Fruit fly (Drosophila melanogaster) whole organism, embryonic: ENCODE measurements around the gene CG10383.

ENCODE experiments used
- Adf1 ChIP-seq: fragments of 200-800 bp; sonication (Bioruptor generic); IDR thresholded peaks from 2 replicates; pipeline ENCODE4 v1.3.6; 2022; ENCODE audit warnings: missing biosample characterization, missing genetic modification characterization
- Aef1 ChIP-seq: fragments of 200-800 bp; sonication (Bioruptor generic); IDR thresholded peaks from 3 replicates; pipeline ENCODE4 v1.3.6; 2022; ENCODE audit warnings: missing biosample characterization, missing genetic modification characterization
- CG11398 ChIP-seq: fragments of 200-800 bp; sonication (Bioruptor generic); optimal IDR thresholded peaks from 2 replicates; lab custom pipeline; 2016; ENCODE audit warnings: missing biosample characterization, missing genetic modification characterization
- CG12071 ChIP-seq: fragments of 200-800 bp; sonication (Bioruptor generic); optimal IDR thresholded peaks from 3 replicates; lab custom pipeline; 2018; ENCODE audit warnings: missing biosample characterization, mild to moderate bottlenecking, missing genetic modification characterization
- CG12104 ChIP-seq: fragments of 200-800 bp; sonication (Bioruptor generic); optimal IDR thresholded peaks from 3 replicates; lab custom pipeline; 2016; ENCODE audit warnings: missing biosample characterization, missing genetic modification characterization
- CG12155 ChIP-seq: fragments of 200-800 bp; sonication (Bioruptor generic); optimal IDR thresholded peaks from 3 replicates; lab custom pipeline; 2016; ENCODE audit warnings: missing biosample characterization, missing genetic modification characterization
- CG13775 ChIP-seq: fragments of 200-800 bp; sonication (Bioruptor generic); optimal IDR thresholded peaks from 3 replicates; lab custom pipeline; 2017; ENCODE audit warnings: missing biosample characterization, mild to moderate bottlenecking, missing genetic modification characterization
- CG16815 ChIP-seq: fragments of 200-800 bp; sonication (Bioruptor generic); optimal IDR thresholded peaks from 3 replicates; lab custom pipeline; 2017; ENCODE audit warnings: missing biosample characterization, mild to moderate bottlenecking, missing genetic modification characterization
- CG17359 ChIP-seq: fragments of 200-800 bp; sonication (Bioruptor generic); optimal IDR thresholded peaks from 3 replicates; lab custom pipeline; 2018; ENCODE audit warnings: missing biosample characterization, mild to moderate bottlenecking, missing genetic modification characterization, moderate library complexity
- CG17568 ChIP-seq: fragments of 200-800 bp; sonication (Bioruptor generic); optimal IDR thresholded peaks from 2 replicates; lab custom pipeline; 2018; ENCODE audit warnings: missing biosample characterization, mild to moderate bottlenecking, missing genetic modification characterization, moderate library complexity
- CG18619 ChIP-seq: fragments of 200-800 bp; sonication (Bioruptor generic); optimal IDR thresholded peaks from 3 replicates; lab custom pipeline; 2017; ENCODE audit warnings: missing biosample characterization, mild to moderate bottlenecking, missing genetic modification characterization
- CG2120 ChIP-seq: fragments of 200-800 bp; sonication (Bioruptor generic); optimal IDR thresholded peaks from 3 replicates; lab custom pipeline; 2016; ENCODE audit warnings: missing biosample characterization, missing genetic modification characterization
- CG2889 ChIP-seq: fragments of 200-800 bp; sonication (Bioruptor generic); IDR thresholded peaks from 3 replicates; pipeline ENCODE4 v1.3.6; 2022; ENCODE audit warnings: missing biosample characterization, missing genetic modification characterization
- CG3065 ChIP-seq: fragments of 200-800 bp; sonication (Bioruptor generic); optimal IDR thresholded peaks from 2 replicates; lab custom pipeline; 2016; ENCODE audit warnings: missing biosample characterization, missing genetic modification characterization
- CG31224 ChIP-seq: fragments of 200-800 bp; sonication (Bioruptor generic); IDR thresholded peaks from 2 replicates; pipeline ENCODE4 v1.3.6; 2022; ENCODE audit warnings: missing biosample characterization, missing genetic modification characterization
- CG33557 ChIP-seq: fragments of 200-800 bp; sonication (Bioruptor generic); optimal IDR thresholded peaks from 2 replicates; lab custom pipeline; 2019; ENCODE audit warnings: missing biosample characterization, mild to moderate bottlenecking, missing genetic modification characterization, moderate library complexity
- CG3407 ChIP-seq: fragments of 200-800 bp; sonication (Bioruptor generic); optimal IDR thresholded peaks from 2 replicates; lab custom pipeline; 2018; ENCODE audit warnings: missing biosample characterization, mild to moderate bottlenecking, missing genetic modification characterization
- CG4404 ChIP-seq: fragments of 200-800 bp; sonication (Bioruptor generic); IDR thresholded peaks from 2 replicates; pipeline ENCODE4 v1.3.6; 2022; ENCODE audit warnings: missing biosample characterization, missing genetic modification characterization
- CG7372 ChIP-seq: fragments of 200-800 bp; sonication (Bioruptor generic); IDR thresholded peaks from 2 replicates; pipeline ENCODE4 v1.3.6; 2022; ENCODE audit warnings: missing biosample characterization, missing genetic modification characterization
- CG7786 ChIP-seq: fragments of 200-800 bp; sonication (Bioruptor generic); optimal IDR thresholded peaks from 2 replicates; lab custom pipeline; 2016; ENCODE audit warnings: missing biosample characterization, missing genetic modification characterization
- CG7839 ChIP-seq: fragments of 200-800 bp; sonication (Bioruptor generic); optimal IDR thresholded peaks from 3 replicates; lab custom pipeline; 2018; ENCODE audit warnings: missing biosample characterization, mild to moderate bottlenecking, missing genetic modification characterization, moderate library complexity
- CG9215 ChIP-seq: fragments of 200-800 bp; sonication (Bioruptor generic); IDR thresholded peaks from 2 replicates; pipeline ENCODE4 v1.3.6; 2022; ENCODE audit warnings: missing biosample characterization, missing genetic modification characterization
- Camta ChIP-seq: fragments of 200-800 bp; sonication (Bioruptor generic); optimal IDR thresholded peaks from 2 replicates; lab custom pipeline; 2016; ENCODE audit warnings: missing biosample characterization, missing genetic modification characterization
- Dip2 ChIP-seq: fragments of 200-800 bp; sonication (Bioruptor generic); IDR thresholded peaks from 2 replicates; pipeline ENCODE4 v1.3.6; 2022; ENCODE audit warnings: missing biosample characterization, missing genetic modification characterization
- GATAe ChIP-seq: fragments of 200-800 bp; sonication (Bioruptor generic); conservative IDR thresholded peaks from 2 replicates; pipeline ENCODE4 v1.3.6; 2022; ENCODE audit warnings: missing biosample characterization, missing genetic modification characterization
- HLHmδ ChIP-seq: fragments of 200-800 bp; sonication (Bioruptor generic); optimal IDR thresholded peaks from 2 replicates; lab custom pipeline; 2018; ENCODE audit warnings: missing biosample characterization, mild to moderate bottlenecking, missing genetic modification characterization, moderate library complexity
- Hr3 ChIP-seq: fragments of 200-800 bp; sonication (Bioruptor generic); optimal IDR thresholded peaks from 3 replicates; lab custom pipeline; 2016; ENCODE audit warnings: missing biosample characterization, missing genetic modification characterization
- Oli ChIP-seq: fragments of 200-800 bp; sonication (Bioruptor generic); optimal IDR thresholded peaks from 2 replicates; lab custom pipeline; 2018; ENCODE audit warnings: missing biosample characterization, mild to moderate bottlenecking, missing genetic modification characterization, moderate library complexity
- Poxn ChIP-seq: fragments of 200-800 bp; sonication (Bioruptor generic); IDR thresholded peaks from 2 replicates; pipeline ENCODE4 v1.3.6; 2022; ENCODE audit warnings: missing biosample characterization, missing genetic modification characterization
- Side ChIP-seq: fragments of 200-800 bp; sonication (Bioruptor generic); optimal IDR thresholded peaks from 2 replicates; lab custom pipeline; 2016; ENCODE audit warnings: missing biosample characterization, missing genetic modification characterization
- Sin3A ChIP-seq: fragments of >200 bp; optimal IDR thresholded peaks from 2 replicates; lab custom pipeline; 2018
- ab ChIP-seq: fragments of 200-800 bp; sonication (Bioruptor generic); optimal IDR thresholded peaks from 2 replicates; lab custom pipeline; 2016; ENCODE audit warnings: missing biosample characterization, missing genetic modification characterization
- ap ChIP-seq: fragments of 200-800 bp; sonication (Bioruptor generic); IDR thresholded peaks from 2 replicates; pipeline ENCODE4 v1.3.6; 2022; ENCODE audit warnings: missing biosample characterization, missing genetic modification characterization
- br ChIP-seq: fragments of >200 bp; optimal IDR thresholded peaks from 2 replicates; lab custom pipeline; 2017
- crol ChIP-seq: fragments of 200-800 bp; sonication (Bioruptor generic); IDR thresholded peaks from 2 replicates; pipeline ENCODE4 v1.3.6; 2022; ENCODE audit warnings: missing biosample characterization, missing genetic modification characterization
- dati ChIP-seq: fragments of 200-800 bp; sonication (Bioruptor generic); IDR thresholded peaks from 2 replicates; pipeline ENCODE4 v1.3.6; 2022; ENCODE audit warnings: missing biosample characterization, missing genetic modification characterization
- dimm ChIP-seq: fragments of 200-800 bp; sonication (Bioruptor generic); IDR thresholded peaks from 2 replicates; pipeline ENCODE4 v1.3.6; 2022; ENCODE audit warnings: missing biosample characterization, missing genetic modification characterization
- dm ChIP-seq: fragments of 200-800 bp; sonication (Bioruptor generic); optimal IDR thresholded peaks from 3 replicates; lab custom pipeline; 2016; ENCODE audit warnings: missing biosample characterization, missing genetic modification characterization
- en ChIP-seq: fragments of 200-800 bp; sonication (Bioruptor generic); optimal IDR thresholded peaks from 2 replicates; lab custom pipeline; 2016; ENCODE audit warnings: missing biosample characterization, missing genetic modification characterization
- ewg ChIP-seq: fragments of 200-800 bp; sonication (Bioruptor generic); optimal IDR thresholded peaks from 3 replicates; lab custom pipeline; 2017; ENCODE audit warnings: mild to moderate bottlenecking, missing biosample characterization, missing genetic modification reagents, missing genetic modification characterization
- gfzf ChIP-seq: fragments of 200-800 bp; sonication (Bioruptor generic); optimal IDR thresholded peaks from 2 replicates; lab custom pipeline; 2016; ENCODE audit warnings: missing biosample characterization, mild to moderate bottlenecking, missing genetic modification characterization, moderate library complexity
- grn ChIP-seq: fragments of 200-800 bp; sonication (Bioruptor generic); optimal IDR thresholded peaks from 3 replicates; lab custom pipeline; 2017; ENCODE audit warnings: missing biosample characterization, missing genetic modification characterization
- gro ChIP-seq: fragments of 200-800 bp; sonication (Bioruptor generic); optimal IDR thresholded peaks from 2 replicates; lab custom pipeline; 2016; ENCODE audit warnings: missing biosample characterization, missing genetic modification characterization
- hbn ChIP-seq: fragments of 200-800 bp; sonication (Bioruptor generic); IDR thresholded peaks from 2 replicates; pipeline ENCODE4 v1.3.6; 2022; ENCODE audit warnings: missing biosample characterization, missing genetic modification characterization; ENCODE audit not compliant: partially characterized antibody
- jumu ChIP-seq: fragments of 200-800 bp; sonication (Bioruptor generic); optimal IDR thresholded peaks from 3 replicates; lab custom pipeline; 2016; ENCODE audit warnings: missing biosample characterization, missing genetic modification characterization
- kni ChIP-seq: fragments of 200-800 bp; sonication (Bioruptor generic); optimal IDR thresholded peaks from 3 replicates; lab custom pipeline; 2017; ENCODE audit warnings: mild to moderate bottlenecking, missing biosample characterization, missing genetic modification reagents, missing genetic modification characterization
- lilli ChIP-seq: fragments of 200-800 bp; sonication (Bioruptor generic); optimal IDR thresholded peaks from 3 replicates; lab custom pipeline; 2016; ENCODE audit warnings: missing biosample characterization, missing genetic modification characterization
- mld ChIP-seq: fragments of 200-800 bp; sonication (Bioruptor generic); IDR thresholded peaks from 3 replicates; pipeline ENCODE4 v1.3.6; 2022; ENCODE audit warnings: missing biosample characterization, missing genetic modification characterization; ENCODE audit not compliant: partially characterized antibody
- nom ChIP-seq: fragments of 200-800 bp; sonication (Bioruptor generic); optimal IDR thresholded peaks from 2 replicates; lab custom pipeline; 2017; ENCODE audit warnings: missing biosample characterization, missing genetic modification characterization, mild to moderate bottlenecking, moderate library complexity, missing genetic modification reagents
- pan ChIP-seq, 4 experiments: fragments of >200 bp in 3 of 4; fragments of 200-800 bp in 1 of 4; sonication (Bioruptor generic) in 1 of 4; optimal IDR thresholded peaks in 3 of 4; IDR thresholded peaks in 1 of 4; 2 replicates each; pipeline versions ENCODE4 v1.3.6 to Lab custom; 2017 to 2022; ENCODE audit warnings: missing biosample characterization in 2 of 4, missing genetic modification characterization in 2 of 4, mixed read lengths in 1 of 4

CG10383 gene

DNA sequence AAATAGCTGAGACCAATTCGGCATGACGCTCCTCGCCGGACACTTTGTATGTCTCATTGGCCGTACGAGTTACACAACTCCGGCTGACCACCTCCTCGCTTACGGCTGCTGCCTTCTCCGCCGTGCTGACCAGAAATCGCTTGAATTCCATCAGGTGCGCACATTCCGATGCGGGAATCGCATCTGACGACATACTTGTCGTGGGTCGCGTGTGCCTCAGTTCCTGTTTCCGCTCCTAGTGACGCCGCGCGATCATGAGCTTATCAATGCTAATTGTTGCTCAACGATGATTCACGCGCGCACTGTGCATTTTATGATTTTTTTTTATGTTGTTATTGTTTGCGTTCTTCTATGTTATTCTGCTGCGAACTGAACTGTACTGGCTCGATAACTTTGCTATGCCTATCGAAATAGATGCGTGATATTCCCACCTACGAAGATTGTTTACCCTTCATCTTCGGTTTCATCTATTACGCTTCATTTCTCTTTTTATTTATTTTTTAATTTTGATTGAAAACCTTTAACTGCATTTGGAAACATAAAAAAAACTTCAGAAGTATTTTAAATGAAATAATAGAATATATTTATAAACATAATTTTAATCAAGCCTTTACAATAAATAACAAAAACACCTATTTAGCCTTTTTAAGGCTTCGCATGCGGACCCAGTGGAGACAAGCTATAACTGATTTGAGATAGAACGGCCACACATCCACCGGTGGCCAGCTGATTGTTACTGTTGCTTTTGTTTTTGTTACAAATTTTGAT is 7.5 kb upstream of the CG10383 start, which contains the start of the genes CG10376 and CG10343 (continued):
- TF ChIP-seq pan (optimal IDR thresholded peaks at IDR 0.05; lab: Kevin White, UChicago) = no peak
- TF ChIP-seq pan (GFP tag; optimal IDR thresholded peaks at IDR 0.05 in 1 of 2, IDR thresholded peaks at IDR 0.05 in 1 of 2) = peak in 1 of 2 experiments; percentile 83
- TF ChIP-seq CG33557 = peak; percentile 90
- TF ChIP-seq CG12071 = no peak
- TF ChIP-seq CG12155 (GFP tag; lab: Kevin White, UChicago) = peak; percentile 83
- peak; percentile 91 for TF ChIP-seq CG13775 (GFP tag; lab: Kevin White, UChicago)
- peak; percentile 29 for TF ChIP-seq CG7786 (GFP tag; lab: Kevin White, UChicago)
- TF ChIP-seq CG3407 (GFP tag; lab: Kevin White, UChicago) = peak; percentile 67
- TF ChIP-seq CG16815 (GFP tag; lab: Kevin White, UChicago) = peak; percentile 91
- TF ChIP-seq gfzf = peak; percentile 40
- TF ChIP-seq CG17359 = peak; percentile 83
- peak; percentile 64 for TF ChIP-seq ap (GFP tag; lab: Robert Waterston, UW)
- no peak for TF ChIP-seq br
- TF ChIP-seq CG18619 (GFP tag; lab: Kevin White, UChicago) = peak; percentile 86
- peak; percentile 78 for TF ChIP-seq Aef1 (GFP tag; lab: Robert Waterston, UW)
- peak; percentile 73; the same call in 2 of the 3 replicates for TF ChIP-seq CG2889 (GFP tag; lab: Robert Waterston, UW)
- peak; percentile 95 for TF ChIP-seq CG7839 (tag; lab: Kevin White, UChicago)
- TF ChIP-seq CG3065 (GFP tag; lab: Kevin White, UChicago) = peak; percentile 65
- peak; percentile 22 for TF ChIP-seq jumu (GFP tag; lab: Kevin White, UChicago)
- TF ChIP-seq en = no peak
- TF ChIP-seq mld (GFP tag; lab: Robert Waterston, UW) = peak; percentile 73; the same call in 2 of the 3 replicates
- TF ChIP-seq ewg (GFP tag; lab: Kevin White, UChicago) = peak; percentile 79
- no peak for TF ChIP-seq hbn (GFP tag; lab: Robert Waterston, UW)
- TF ChIP-seq CG9215 = peak; percentile 90
- peak; percentile 82 for TF ChIP-seq CG31224 (GFP tag; lab: Robert Waterston, UW)
- peak; percentile 11 for TF ChIP-seq CG11398 (GFP tag; lab: Kevin White, UChicago)
- peak; percentile 84 for TF ChIP-seq CG7372 (GFP tag; lab: Robert Waterston, UW)
- peak; percentile 82 for TF ChIP-seq CG12104 (GFP tag; lab: Kevin White, UChicago)
- peak; percentile 84 for TF ChIP-seq CG2120 (GFP tag; lab: Kevin White, UChicago)
- no peak for TF ChIP-seq dati (GFP tag; lab: Robert Waterston, UW)
- peak; percentile 63 for TF ChIP-seq GATAe (GFP tag; lab: Robert Waterston, UW)
- TF ChIP-seq dm = peak; percentile 21
- TF ChIP-seq grn = peak; percentile 50
- TF ChIP-seq Poxn (GFP tag; lab: Robert Waterston, UW) = peak; percentile 48; the same call in 1 of the 2 replicates
- TF ChIP-seq Dip2 (GFP tag; lab: Robert Waterston, UW) = 0 out of 2 replicates have a peak, but pooled peaks have one; percentile 28
- TF ChIP-seq CG17568 (GFP tag; lab: Kevin White, UChicago) = peak; percentile 32
- peak; percentile 80 for TF ChIP-seq lilli (GFP tag; lab: Kevin White, UChicago)
- TF ChIP-seq Camta (GFP tag; lab: Kevin White, UChicago) = peak; percentile 30
- TF ChIP-seq Adf1 = peak; percentile 66
- peak; percentile 33 for TF ChIP-seq ab (GFP tag; lab: Kevin White, UChicago)
- TF ChIP-seq Sin3A (lab: Kevin White, UChicago) = peak; percentile 68
- TF ChIP-seq Side (GFP tag; lab: Kevin White, UChicago) = no peak
- peak; percentile 94 for TF ChIP-seq Hr3 (GFP tag; lab: Kevin White, UChicago)
- TF ChIP-seq kni (GFP tag; lab: Kevin White, UChicago) = no peak
- no peak for TF ChIP-seq gro
- peak; percentile 58 for TF ChIP-seq nom (GFP tag; lab: Kevin White, UChicago)
- 0 out of 2 replicates have a peak, but pooled peaks have one; percentile 26 for TF ChIP-seq dimm
- peak; percentile 90 for TF ChIP-seq CG4404 (GFP tag; lab: Robert Waterston, UW)
- TF ChIP-seq HLHmδ = no peak
- TF ChIP-seq crol (GFP tag; lab: Robert Waterston, UW) = no peak
- TF ChIP-seq Oli (tag; lab: Kevin White, UChicago) = peak; percentile 89
